Worm (Caenorhabditis elegans) whole organism, mixed stage, embryonic: ENCODE results near the gene R04F11.2.

Source experiments
- elt-1 ChIP-seq: sonication (generic microtip); optimal IDR thresholded peaks from 2 replicates; lab custom pipeline; 2017; ENCODE audit warnings: missing genetic modification characterization, mild to moderate bottlenecking, missing compliant biosample characterization, antibody characterized with exemption, moderate library complexity, borderline replicate concordance; ENCODE audit not compliant: insufficient read depth
- elt-3 ChIP-seq: fragments of 150-350 bp; optimal IDR thresholded peaks from 2 replicates; lab custom pipeline; 2014; ENCODE audit warnings: missing biosample characterization, missing genetic modification characterization
- lin-13 ChIP-seq: fragments of 150-350 bp; optimal IDR thresholded peaks from 2 replicates; lab custom pipeline; 2014; ENCODE audit warnings: missing biosample characterization, missing genetic modification characterization
- mab-5 ChIP-seq: fragments of 150-350 bp; optimal IDR thresholded peaks from 2 replicates; lab custom pipeline; 2014; ENCODE audit warnings: missing biosample characterization, missing genetic modification characterization
- nhr-28 ChIP-seq: fragments of 150-350 bp; optimal IDR thresholded peaks from 2 replicates; lab custom pipeline; 2014; ENCODE audit warnings: missing biosample characterization, missing genetic modification characterization
- pha-4 ChIP-seq: fragments of 150-350 bp; optimal IDR thresholded peaks from 2 replicates; lab custom pipeline; 2018; ENCODE audit warnings: missing biosample characterization, missing genetic modification reagents, missing genetic modification characterization
- snpc-4 ChIP-seq: fragments of 150-350 bp; optimal IDR thresholded peaks from 2 replicates; lab custom pipeline; 2014; ENCODE audit warnings: missing biosample characterization, missing genetic modification characterization
- unc-62 ChIP-seq: fragments of 150-350 bp; optimal IDR thresholded peaks from 2 replicates; lab custom pipeline; 2014; ENCODE audit warnings: missing biosample characterization, missing genetic modification reagents, missing genetic modification characterization
- ztf-11 ChIP-seq: fragments of 150-350 bp; optimal IDR thresholded peaks from 2 replicates; lab custom pipeline; 2014; ENCODE audit warnings: missing biosample characterization, missing genetic modification characterization

ce11 chrV:12361644-12362043 lies 43.5 kb downstream of the R04F11.2 start, which contains the start of gene fipr-1:
- TF ChIP-seq snpc-4 (tag; lab: Kevin White, UChicago), result no peak
- no peak for TF ChIP-seq nhr-28 (tag; lab: Kevin White, UChicago)
- TF ChIP-seq unc-62 (GFP tag; lab: Kevin White, UChicago), result no peak
- no peak for TF ChIP-seq elt-1 (tag; lab: Kevin White, UChicago)
- no peak for TF ChIP-seq elt-3 (tag; lab: Kevin White, UChicago)
- TF ChIP-seq pha-4 (tag; lab: Kevin White, UChicago), result no peak
- TF ChIP-seq ztf-11 (tag; lab: Kevin White, UChicago), result no peak
- TF ChIP-seq lin-13, result no peak
- TF ChIP-seq mab-5 (tag; lab: Kevin White, UChicago), result no peak
